Worm (Caenorhabditis elegans) whole organism, midembryonic: ENCODE results near the gene fbxa-218.

Experiments
- T22C8.4 ChIP-seq: fragments of 200-800 bp; sonication (Bioruptor generic); IDR thresholded peaks from 2 replicates; pipeline ENCODE4 v1.3.6; 2022; ENCODE audit warnings: missing genetic modification characterization, missing compliant biosample characterization
- flt-1 ChIP-seq: fragments of 200-800 bp; sonication (Bioruptor generic); IDR thresholded peaks from 2 replicates; pipeline ENCODE4 v1.3.6; 2022; ENCODE audit warnings: missing genetic modification characterization, missing compliant biosample characterization
- klf-2 ChIP-seq: fragments of 200-800 bp; sonication (Bioruptor generic); conservative IDR thresholded peaks from 2 replicates; pipeline ENCODE4 v1.3.6; 2022; ENCODE audit warnings: missing genetic modification reagents, missing genetic modification characterization, missing compliant biosample characterization
- ref-1 ChIP-seq: fragments of 200-800 bp; sonication (Bioruptor generic); conservative IDR thresholded peaks from 2 replicates; pipeline ENCODE4 v1.3.6; 2022; ENCODE audit warnings: missing genetic modification reagents, missing genetic modification characterization, missing compliant biosample characterization
- tab-1 ChIP-seq: fragments of 200-800 bp; sonication (Bioruptor generic); IDR thresholded peaks from 2 replicates; pipeline ENCODE4 v1.3.6; 2022; ENCODE audit warnings: missing genetic modification characterization, missing compliant biosample characterization
- ztf-23 ChIP-seq: fragments of 200-800 bp; sonication (Bioruptor generic); IDR thresholded peaks from 2 replicates; pipeline ENCODE4 v1.3.6; 2022; ENCODE audit warnings: missing genetic modification reagents, missing genetic modification characterization, missing compliant biosample characterization
- ztf-29 ChIP-seq: fragments of 200-800 bp; sonication (Bioruptor generic); IDR thresholded peaks from 2 replicates; pipeline ENCODE4 v1.3.6; 2022; ENCODE audit warnings: missing genetic modification reagents, missing genetic modification characterization, missing compliant biosample characterization

DNA sequence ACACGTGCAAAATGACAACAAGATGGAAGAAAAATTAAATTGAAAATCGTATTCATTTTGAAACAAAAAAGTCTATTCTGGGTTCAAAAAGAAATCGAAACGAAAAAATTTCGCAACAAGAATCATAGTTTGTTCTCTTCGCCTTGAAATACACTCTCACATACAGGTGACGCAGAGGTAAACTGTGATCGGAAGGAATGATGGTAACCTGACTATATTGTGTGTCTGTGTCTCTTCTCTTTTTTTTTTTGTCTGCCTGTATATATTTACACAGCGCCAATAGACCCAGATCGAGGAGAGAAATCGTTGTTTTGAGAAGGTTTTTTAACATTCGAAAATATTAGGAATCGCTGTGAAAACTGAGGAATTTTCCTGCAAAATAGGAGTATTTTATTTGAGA, 12.2 kb upstream of the fbxa-218 start:
- no peak for TF ChIP-seq ztf-29 (GFP tag; lab: Robert Waterston, UW)
- TF ChIP-seq T22C8.4 (GFP tag; lab: Robert Waterston, UW): no peak
- TF ChIP-seq klf-2 (GFP tag; lab: Robert Waterston, UW): no peak
- no peak for TF ChIP-seq ref-1 (GFP tag; lab: Robert Waterston, UW)
- TF ChIP-seq ztf-23 (GFP tag; lab: Robert Waterston, UW): no peak
- TF ChIP-seq tab-1 (GFP tag; lab: Robert Waterston, UW): no peak
- TF ChIP-seq flt-1 (GFP tag; lab: Robert Waterston, UW): no peak
